Worm (Caenorhabditis elegans) whole organism, L1 larva: ENCODE measurements around the gene T11F9.10.

Experiments used
- Y116A8C.19 ChIP-seq: sonication (generic microtip); optimal IDR thresholded peaks from 2 replicates; lab custom pipeline; 2016; ENCODE audit warnings: missing compliant biosample characterization, missing genetic modification characterization, borderline replicate concordance
- alr-1 ChIP-seq: fragments of 200-800 bp; sonication (Bioruptor generic); optimal IDR thresholded peaks from 2 replicates; lab custom pipeline; 2018; ENCODE audit warnings: borderline replicate concordance, mild to moderate bottlenecking, missing genetic modification characterization, missing compliant biosample characterization
- aly-2 ChIP-seq: fragments of 150-350 bp; optimal IDR thresholded peaks from 2 replicates; lab custom pipeline; 2014; ENCODE audit warnings: missing biosample characterization, missing genetic modification characterization
- ama-1 ChIP-seq: fragments of 150-350 bp; optimal IDR thresholded peaks from 2 replicates; lab custom pipeline; 2014
- ceh-8 ChIP-seq: fragments of 200-800 bp; sonication (Bioruptor generic); optimal IDR thresholded peaks from 2 replicates; lab custom pipeline; 2018; ENCODE audit warnings: mild to moderate bottlenecking, missing genetic modification characterization, moderate library complexity, missing compliant biosample characterization
- ceh-88 ChIP-seq: fragments of 200-800 bp; sonication (Bioruptor generic); IDR thresholded peaks from 2 replicates; pipeline ENCODE4 v1.3.6; 2022; ENCODE audit warnings: missing genetic modification characterization, missing compliant biosample characterization
- ceh-90 ChIP-seq: sonication (generic microtip); optimal IDR thresholded peaks from 2 replicates; lab custom pipeline; 2016; ENCODE audit warnings: missing genetic modification characterization, missing compliant biosample characterization
- dsc-1 ChIP-seq: sonication (generic microtip); optimal IDR thresholded peaks from 2 replicates; lab custom pipeline; 2016; ENCODE audit warnings: mild to moderate bottlenecking, missing genetic modification characterization, missing compliant biosample characterization
- efl-1 ChIP-seq, 4 experiments: fragments of 150-350 bp; optimal IDR thresholded peaks in 3 of 4; peaks in 1 of 4; 1 replicate in 1 of 4; 2 replicates in 3 of 4; lab custom pipeline; 2014; ENCODE audit warnings: missing biosample characterization in 2 of 4, missing genetic modification characterization in 2 of 4, missing genetic modification reagents in 2 of 4
- efl-3 ChIP-seq: fragments of 200-800 bp; sonication (Bioruptor generic); optimal IDR thresholded peaks from 2 replicates; lab custom pipeline; 2018; ENCODE audit warnings: mild to moderate bottlenecking, missing genetic modification characterization, missing compliant biosample characterization
- egl-13 ChIP-seq: sonication (generic microtip); optimal IDR thresholded peaks from 2 replicates; lab custom pipeline; 2016; ENCODE audit warnings: missing genotype, missing genetic modification reagents, missing genetic modification characterization, missing compliant biosample characterization
- egl-27 ChIP-seq, 2 experiments: fragments of 150-350 bp in 1 of 2; sonication (generic microtip); optimal IDR thresholded peaks; 3 replicates each; lab custom pipeline; 2017 to 2018; ENCODE audit warnings: missing biosample characterization in 2 of 2, missing genetic modification characterization in 2 of 2, missing genetic modification reagents in 2 of 2
- elt-3 ChIP-seq, 6 experiments: fragments of 150-350 bp in 1 of 6; sonication (generic microtip); optimal IDR thresholded peaks; 2 replicates each; lab custom pipeline; 2017 to 2018; ENCODE audit warnings: missing biosample characterization in 6 of 6, missing genetic modification characterization in 6 of 6, inconsistent platforms in 1 of 6
- fkh-10 ChIP-seq: sonication (generic microtip); optimal IDR thresholded peaks from 2 replicates; lab custom pipeline; 2017; ENCODE audit warnings: missing biosample characterization, missing genetic modification reagents, missing genetic modification characterization
- fkh-4 ChIP-seq: sonication (generic microtip); optimal IDR thresholded peaks from 2 replicates; lab custom pipeline; 2016; ENCODE audit warnings: missing compliant biosample characterization, missing genetic modification characterization, borderline replicate concordance
- fkh-8 ChIP-seq: sonication (generic microtip); optimal IDR thresholded peaks from 2 replicates; lab custom pipeline; 2016; ENCODE audit warnings: mild to moderate bottlenecking, missing genetic modification characterization, missing compliant biosample characterization
- fos-1 ChIP-seq: fragments of 150-350 bp; optimal IDR thresholded peaks from 2 replicates; lab custom pipeline; 2014; ENCODE audit warnings: missing biosample characterization, missing genetic modification characterization
- grh-1 ChIP-seq: fragments of 200-800 bp; sonication (Bioruptor generic); IDR thresholded peaks from 2 replicates; pipeline ENCODE4 v1.3.6; 2022; ENCODE audit warnings: missing genetic modification reagents, missing genetic modification characterization, missing compliant biosample characterization
- hlh-17 ChIP-seq: fragments of 200-800 bp; sonication (Bioruptor generic); optimal IDR thresholded peaks from 2 replicates; lab custom pipeline; 2018; ENCODE audit warnings: missing genetic modification characterization, mild to moderate bottlenecking, missing compliant biosample characterization, moderate library complexity, borderline replicate concordance
- hlh-4 ChIP-seq: sonication (generic microtip); optimal IDR thresholded peaks from 2 replicates; lab custom pipeline; 2016; ENCODE audit warnings: mild to moderate bottlenecking, missing genetic modification characterization, missing compliant biosample characterization
- hpl-2 ChIP-seq: fragments of 150-350 bp; optimal IDR thresholded peaks from 2 replicates; lab custom pipeline; 2014; ENCODE audit warnings: missing biosample characterization, missing genetic modification reagents, missing genetic modification characterization
- isw-1 ChIP-seq: fragments of 200-800 bp; sonication (Bioruptor generic); IDR thresholded peaks from 2 replicates; pipeline ENCODE4 v1.3.6; 2022; ENCODE audit warnings: missing genetic modification characterization, missing compliant biosample characterization
- jun-1 ChIP-seq: fragments of 150-350 bp; optimal IDR thresholded peaks from 2 replicates; lab custom pipeline; 2014; ENCODE audit warnings: missing biosample characterization, missing genetic modification reagents, missing genetic modification characterization
- lin-13 ChIP-seq: fragments of 150-350 bp; optimal IDR thresholded peaks from 2 replicates; lab custom pipeline; 2014; ENCODE audit warnings: missing biosample characterization, missing genetic modification reagents, missing genetic modification characterization
- lin-39 ChIP-seq: fragments of 150-350 bp; optimal IDR thresholded peaks from 2 replicates; lab custom pipeline; 2014; ENCODE audit warnings: missing biosample characterization, missing genetic modification reagents, missing genetic modification characterization
- lsy-2 ChIP-seq, 2 experiments: fragments of 150-350 bp; optimal IDR thresholded peaks; 2 replicates each; lab custom pipeline; 2014; ENCODE audit warnings: missing biosample characterization in 2 of 2, missing genetic modification characterization in 2 of 2
- mab-9 ChIP-seq: fragments of 200-800 bp; sonication (Bioruptor generic); IDR thresholded peaks from 2 replicates; pipeline ENCODE4 v1.3.6; 2022; ENCODE audit warnings: missing genetic modification reagents, missing genetic modification characterization, missing compliant biosample characterization
- mdl-1 ChIP-seq, 2 experiments: fragments of 150-350 bp; optimal IDR thresholded peaks; 2 replicates each; lab custom pipeline; 2014 to 2017; ENCODE audit warnings: missing biosample characterization in 2 of 2, missing genetic modification characterization in 2 of 2, inconsistent platforms in 1 of 2
- mep-1 ChIP-seq: fragments of 150-350 bp; optimal IDR thresholded peaks from 2 replicates; lab custom pipeline; 2014; ENCODE audit warnings: missing biosample characterization, missing genetic modification characterization
- nhr-11 ChIP-seq: fragments of 150-350 bp; optimal IDR thresholded peaks from 2 replicates; lab custom pipeline; 2014; ENCODE audit warnings: missing biosample characterization, missing genetic modification characterization
- nhr-20 ChIP-seq: sonication (generic microtip); optimal IDR thresholded peaks from 2 replicates; lab custom pipeline; 2016; ENCODE audit warnings: mild to moderate bottlenecking, missing genetic modification characterization, missing compliant biosample characterization
- nhr-237 ChIP-seq: fragments of 150-350 bp; optimal IDR thresholded peaks from 2 replicates; lab custom pipeline; 2014; ENCODE audit warnings: missing biosample characterization, missing genetic modification characterization
- nhr-47 ChIP-seq: sonication (generic microtip); optimal IDR thresholded peaks from 2 replicates; lab custom pipeline; 2016; ENCODE audit warnings: mild to moderate bottlenecking, missing genetic modification characterization, moderate library complexity, missing compliant biosample characterization
- nhr-71 ChIP-seq: sonication (generic microtip); optimal IDR thresholded peaks from 2 replicates; lab custom pipeline; 2016; ENCODE audit warnings: mild to moderate bottlenecking, missing genetic modification characterization, moderate library complexity, missing compliant biosample characterization
- nhr-84 ChIP-seq: sonication (generic microtip); optimal IDR thresholded peaks from 2 replicates; lab custom pipeline; 2017; ENCODE audit warnings: missing biosample characterization, missing genetic modification characterization
- nhr-90 ChIP-seq: sonication (generic microtip); optimal IDR thresholded peaks from 2 replicates; lab custom pipeline; 2016; ENCODE audit warnings: mild to moderate bottlenecking, missing genetic modification characterization, missing compliant biosample characterization; ENCODE audit not compliant: poor library complexity
- pax-3 ChIP-seq: fragments of 200-800 bp; sonication (Bioruptor generic); optimal IDR thresholded peaks from 2 replicates; lab custom pipeline; 2018; ENCODE audit warnings: mild to moderate bottlenecking, missing genetic modification characterization, moderate library complexity, missing compliant biosample characterization
- rnt-1 ChIP-seq: sonication (generic microtip); optimal IDR thresholded peaks from 2 replicates; lab custom pipeline; 2016; ENCODE audit warnings: mild to moderate bottlenecking, missing genetic modification characterization, moderate library complexity, missing compliant biosample characterization
- snpc-4 ChIP-seq: fragments of 150-350 bp; optimal IDR thresholded peaks from 2 replicates; lab custom pipeline; 2014; ENCODE audit warnings: missing biosample characterization, missing genetic modification characterization
- snu-23 ChIP-seq: sonication (generic microtip); optimal IDR thresholded peaks from 2 replicates; lab custom pipeline; 2016; ENCODE audit warnings: missing genetic modification characterization, missing compliant biosample characterization
- sox-4 ChIP-seq: sonication (generic microtip); optimal IDR thresholded peaks from 2 replicates; lab custom pipeline; 2016; ENCODE audit warnings: missing genetic modification characterization, missing compliant biosample characterization
- sptf-1 ChIP-seq: fragments of 150-350 bp; optimal IDR thresholded peaks from 2 replicates; lab custom pipeline; 2014; ENCODE audit warnings: missing biosample characterization, missing genetic modification characterization
- sup-37 ChIP-seq: fragments of 200-800 bp; sonication (Bioruptor generic); optimal IDR thresholded peaks from 2 replicates; lab custom pipeline; 2018; ENCODE audit warnings: mild to moderate bottlenecking, missing genetic modification characterization, missing compliant biosample characterization
- unc-30 ChIP-seq: sonication (generic microtip); optimal IDR thresholded peaks from 2 replicates; lab custom pipeline; 2017; ENCODE audit warnings: missing biosample characterization, missing genetic modification characterization
- unc-62 ChIP-seq: fragments of 150-350 bp; optimal IDR thresholded peaks from 2 replicates; lab custom pipeline; 2014; ENCODE audit warnings: missing biosample characterization, missing genetic modification reagents, missing genetic modification characterization
- unc-98 ChIP-seq: fragments of 200-800 bp; sonication (Bioruptor generic); IDR thresholded peaks from 2 replicates; pipeline ENCODE4 v1.3.6; 2022; ENCODE audit warnings: missing genetic modification characterization, missing compliant biosample characterization
- zag-1 ChIP-seq: fragments of 150-350 bp; optimal IDR thresholded peaks from 2 replicates; lab custom pipeline; 2014; ENCODE audit warnings: missing biosample characterization, missing genetic modification characterization
- zip-4 ChIP-seq: fragments of 200-800 bp; sonication (Bioruptor generic); optimal IDR thresholded peaks from 2 replicates; lab custom pipeline; 2018; ENCODE audit warnings: mild to moderate bottlenecking, missing genetic modification characterization, moderate library complexity, missing compliant biosample characterization
- ztf-4 ChIP-seq: fragments of 150-350 bp; optimal IDR thresholded peaks from 2 replicates; lab custom pipeline; 2014; ENCODE audit warnings: missing biosample characterization, missing genetic modification characterization

T11F9.10 gene

ce11 chrV:11520215-11520614 lies 33.4 kb downstream of the T11F9.10 start, which contains the start of the genes C55A6.11 and C55A6.7:
C55A6.11 (plus strand) TSS chrV:11520515.
C55A6.7 (minus strand) TSS chrV:11520530.
- TF ChIP-seq snpc-4 (no peak), mdl-1 (tag; optimal IDR thresholded peaks at IDR 0.05; lab: Kevin White, UChicago) (no peak), ceh-8 (GFP tag; lab: Kevin White, UChicago) (no peak), aly-2 (tag; lab: Kevin White, UChicago) (no peak), ama-1 (lab: Kevin White, UChicago) (no peak), hlh-17 (GFP tag; lab: Kevin White, UChicago) (no peak), fkh-10 (GFP tag; lab: Kevin White, UChicago) (no peak), unc-62 (GFP tag; lab: Kevin White, UChicago) (no peak), egl-27 (tag; optimal IDR thresholded peaks at IDR 0.05; lab: Kevin White, UChicago) (no peak), snu-23 (no peak), pax-3 (tag; lab: Kevin White, UChicago) (no peak), ceh-88 (GFP tag; lab: Robert Waterston, UW) (no peak), Y116A8C.19 (no peak)

- TF ChIP-seq lin-39 (peak; percentile 91), nhr-90 (tag; lab: Kevin White, UChicago) (peak; percentile 93), hpl-2 (GFP tag; lab: Kevin White, UChicago) (no peak), rnt-1 (peak; percentile 95), fkh-4 (tag; lab: Kevin White, UChicago) (peak; percentile 28), ztf-4 (tag; lab: Kevin White, UChicago) (peak; percentile 49), lsy-2 (tag; optimal IDR thresholded peaks at IDR 0.05; lab: Kevin White, UChicago) (peak; percentile 91 to 92), grh-1 (GFP tag; lab: Robert Waterston, UW) (peak; percentile 93), sptf-1 (tag; lab: Kevin White, UChicago) (no peak), zag-1 (no peak), sox-4 (tag; lab: Kevin White, UChicago) (peak; percentile 81), nhr-71 (peak; percentile 95), efl-1 (optimal IDR thresholded peaks at IDR 0.05; lab: Kevin White, UChicago) (peak; percentile 98 to 99), efl-1 (GFP tag; optimal IDR thresholded peaks at IDR 0.05 in 1 of 2; lab: Kevin White, UChicago) (peak; percentile 99 to 100), hlh-4 (tag; lab: Kevin White, UChicago) (no peak), unc-98 (no peak), elt-3 (tag; optimal IDR thresholded peaks at IDR 0.05; lab: Kevin White, UChicago) (peak in 2 of 6 experiments; percentile 79 to 80), fos-1 (tag; lab: Kevin White, UChicago) (peak; percentile 84), isw-1 (GFP tag; lab: Robert Waterston, UW) (peak; percentile 89), alr-1 (no peak), fkh-8 (tag; lab: Kevin White, UChicago) (peak; percentile 79), nhr-11 (tag; lab: Kevin White, UChicago) (peak; percentile 81), nhr-47 (peak; percentile 95), ceh-90 (tag; lab: Kevin White, UChicago) (peak; percentile 36), unc-30 (tag; lab: Kevin White, UChicago) (no peak), jun-1 (tag; lab: Kevin White, UChicago) (peak; percentile 88), nhr-84 (tag; lab: Kevin White, UChicago) (no peak), ama-1 (lab: Kevin White, UChicago) (peak; percentile 13), pax-3 (tag; lab: Kevin White, UChicago) (peak; percentile 62), mdl-1 (tag; optimal IDR thresholded peaks at IDR 0.05; lab: Kevin White, UChicago) (peak in 1 of 2 experiments; percentile 78), nhr-237 (tag; lab: Kevin White, UChicago) (peak; percentile 35), hlh-17 (GFP tag; lab: Kevin White, UChicago) (no peak), zip-4 (GFP tag; lab: Kevin White, UChicago) (peak; percentile 80), dsc-1 (tag; lab: Kevin White, UChicago) (peak; percentile 94), egl-13 (peak; percentile 77), sup-37 (GFP tag; lab: Kevin White, UChicago) (peak; percentile 79), efl-3 (GFP tag; lab: Kevin White, UChicago) (peak; percentile 47), mab-9 (GFP tag; lab: Robert Waterston, UW) (peak; percentile 67), snpc-4 (peak; percentile 83), ceh-8 (GFP tag; lab: Kevin White, UChicago) (peak; percentile 92), lin-13 (peak; percentile 87), nhr-20 (tag; lab: Kevin White, UChicago) (peak; percentile 92), egl-27 (tag; optimal IDR thresholded peaks at IDR 0.05; lab: Kevin White, UChicago) (peak in 1 of 2 experiments; percentile 43), mep-1 (tag; lab: Kevin White, UChicago) (peak; percentile 95)
Observed at ce11 chrV:11521448-11521847, 34.7 kb downstream of the T11F9.10 start, which contains the start of gene pafo-1. pafo-1 (plus strand) TSS chrV:11521703.
